Fruit fly (Drosophila melanogaster) whole organism, pupa: ENCODE measurements around the gene Ctr9.

ENCODE experiments used
- CG4496 ChIP-seq: fragments of 200-800 bp; sonication (Bioruptor generic); IDR thresholded peaks from 3 replicates; pipeline ENCODE4 v1.3.6; 2022; ENCODE audit warnings: missing biosample characterization, missing genetic modification characterization
- rn ChIP-seq: fragments of 200-800 bp; sonication (Bioruptor generic); IDR thresholded peaks from 2 replicates; pipeline ENCODE4 v1.3.6; 2022; ENCODE audit warnings: missing biosample characterization, missing genetic modification characterization

DNA sequence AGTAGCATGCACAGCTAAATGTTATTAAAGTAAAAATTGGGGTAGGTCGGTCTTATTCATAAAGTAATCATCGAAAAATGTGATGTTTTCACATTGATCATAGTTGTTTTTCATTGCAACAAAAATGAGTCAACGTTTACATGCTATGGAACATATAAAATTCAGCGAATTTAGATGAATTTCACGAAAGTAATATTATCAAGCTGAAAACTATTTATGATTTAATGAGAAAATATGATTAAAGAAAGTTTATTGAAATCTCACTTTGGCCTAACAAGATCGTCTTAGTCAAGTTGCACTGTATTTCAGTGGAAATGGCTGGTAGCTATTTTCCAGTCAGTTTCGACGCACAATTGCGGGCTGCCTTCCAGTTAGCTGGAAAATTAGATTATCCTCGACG lies 41.9 kb downstream of the Ctr9 start:
- TF ChIP-seq rn (no peak), CG4496 (GFP tag; lab: Robert Waterston, UW) (no peak)
